Worm (Caenorhabditis elegans) whole organism, late embryonic: ENCODE data around the gene K01A12.3.

Experiments used
- K02D7.2 ChIP-seq: sonication (generic microtip); optimal IDR thresholded peaks from 2 replicates; lab custom pipeline; 2017; ENCODE audit warnings: mild to moderate bottlenecking, missing genetic modification characterization, missing compliant biosample characterization
- K09A11.1 ChIP-seq: sonication (generic microtip); optimal IDR thresholded peaks from 2 replicates; lab custom pipeline; 2017; ENCODE audit warnings: antibody characterized with exemption, mild to moderate bottlenecking, missing genetic modification characterization, missing compliant biosample characterization; ENCODE audit not compliant: insufficient read depth
- ceh-14 ChIP-seq: sonication (generic microtip); optimal IDR thresholded peaks from 2 replicates; lab custom pipeline; 2016; ENCODE audit warnings: missing genotype, missing genetic modification characterization, missing compliant biosample characterization
- ceh-18 ChIP-seq: sonication (generic microtip); optimal IDR thresholded peaks from 2 replicates; lab custom pipeline; 2016; ENCODE audit warnings: missing genetic modification characterization, missing compliant biosample characterization
- ceh-19 ChIP-seq: fragments of 200-800 bp; sonication (Bioruptor generic); optimal IDR thresholded peaks from 2 replicates; lab custom pipeline; 2018; ENCODE audit warnings: mild to moderate bottlenecking, missing genetic modification characterization, missing compliant biosample characterization
- ceh-22 ChIP-seq: sonication (generic microtip); optimal IDR thresholded peaks from 2 replicates; lab custom pipeline; 2017; ENCODE audit warnings: missing biosample characterization, missing genetic modification characterization
- ceh-31 ChIP-seq: sonication (generic microtip); optimal IDR thresholded peaks from 2 replicates; lab custom pipeline; 2016; ENCODE audit warnings: missing genetic modification characterization, missing compliant biosample characterization
- ceh-34 ChIP-seq: sonication (generic microtip); optimal IDR thresholded peaks from 2 replicates; lab custom pipeline; 2016; ENCODE audit warnings: mild to moderate bottlenecking, missing genetic modification characterization, missing compliant biosample characterization
- ceh-48 ChIP-seq: sonication (generic microtip); optimal IDR thresholded peaks from 2 replicates; lab custom pipeline; 2016; ENCODE audit warnings: missing genetic modification characterization, inconsistent platforms, missing compliant biosample characterization
- ceh-6 ChIP-seq: fragments of 200-800 bp; sonication (Bioruptor generic); optimal IDR thresholded peaks from 2 replicates; lab custom pipeline; 2018; ENCODE audit warnings: mild to moderate bottlenecking, missing genetic modification characterization, missing compliant biosample characterization
- che-1 ChIP-seq: sonication (generic microtip); optimal IDR thresholded peaks from 2 replicates; lab custom pipeline; 2016; ENCODE audit warnings: mild to moderate bottlenecking, missing genetic modification characterization, missing compliant biosample characterization
- dve-1 ChIP-seq: sonication (generic microtip); optimal IDR thresholded peaks from 2 replicates; lab custom pipeline; 2017; ENCODE audit warnings: antibody characterized with exemption, mild to moderate bottlenecking, missing genetic modification characterization, missing compliant biosample characterization
- eyg-1 ChIP-seq: sonication (generic microtip); optimal IDR thresholded peaks from 2 replicates; lab custom pipeline; 2016; ENCODE audit warnings: missing genotype, missing genetic modification characterization, missing compliant biosample characterization
- hlh-13 ChIP-seq: fragments of 200-800 bp; sonication (Bioruptor generic); optimal IDR thresholded peaks from 2 replicates; lab custom pipeline; 2018; ENCODE audit warnings: mild to moderate bottlenecking, missing genetic modification characterization, missing compliant biosample characterization
- hlh-30 ChIP-seq: sonication (generic microtip); optimal IDR thresholded peaks from 2 replicates; lab custom pipeline; 2017; ENCODE audit warnings: antibody characterized with exemption, missing genetic modification characterization, missing compliant biosample characterization; ENCODE audit not compliant: insufficient read depth
- hlh-6 ChIP-seq: sonication (generic microtip); optimal IDR thresholded peaks from 2 replicates; lab custom pipeline; 2016; ENCODE audit warnings: missing genotype, missing genetic modification characterization, missing compliant biosample characterization
- madf-2 ChIP-seq: sonication (generic microtip); optimal IDR thresholded peaks from 2 replicates; lab custom pipeline; 2017; ENCODE audit warnings: missing genetic modification characterization, missing compliant biosample characterization
- nfya-1 ChIP-seq: sonication (generic microtip); optimal IDR thresholded peaks from 2 replicates; lab custom pipeline; 2017; ENCODE audit warnings: missing genetic modification characterization, mild to moderate bottlenecking, missing compliant biosample characterization, antibody characterized with exemption, moderate library complexity
- nhr-232 ChIP-seq: sonication (generic microtip); optimal IDR thresholded peaks from 2 replicates; lab custom pipeline; 2016; ENCODE audit warnings: missing genetic modification characterization, missing compliant biosample characterization
- npax-4 ChIP-seq: sonication (generic microtip); optimal IDR thresholded peaks from 2 replicates; lab custom pipeline; 2016; ENCODE audit warnings: missing genetic modification characterization, missing compliant biosample characterization
- pat-9 ChIP-seq: fragments of 200-800 bp; sonication (Bioruptor generic); optimal IDR thresholded peaks from 2 replicates; lab custom pipeline; 2018; ENCODE audit warnings: mild to moderate bottlenecking, missing genetic modification characterization, moderate library complexity, missing compliant biosample characterization
- pha-2 ChIP-seq: sonication (generic microtip); optimal IDR thresholded peaks from 2 replicates; lab custom pipeline; 2017; ENCODE audit warnings: mild to moderate bottlenecking, missing genetic modification characterization, missing compliant biosample characterization
- pros-1 ChIP-seq: fragments of 150-350 bp; optimal IDR thresholded peaks from 2 replicates; lab custom pipeline; 2014; ENCODE audit warnings: missing biosample characterization, missing genetic modification reagents, missing genetic modification characterization
- ref-2 ChIP-seq: sonication (generic microtip); optimal IDR thresholded peaks from 2 replicates; lab custom pipeline; 2016; ENCODE audit warnings: missing genetic modification characterization, missing compliant biosample characterization
- sdc-2 ChIP-seq: sonication (generic microtip); optimal IDR thresholded peaks from 2 replicates; lab custom pipeline; 2016; ENCODE audit warnings: missing genotype, missing genetic modification characterization, missing compliant biosample characterization
- sox-2 ChIP-seq: fragments of 200-800 bp; sonication (Bioruptor generic); IDR thresholded peaks from 2 replicates; pipeline ENCODE4 v1.3.6; 2022; ENCODE audit warnings: missing genetic modification reagents, missing genetic modification characterization, missing compliant biosample characterization
- syd-9 ChIP-seq: sonication (generic microtip); optimal IDR thresholded peaks from 2 replicates; lab custom pipeline; 2016; ENCODE audit warnings: mild to moderate bottlenecking, missing genetic modification characterization, moderate library complexity, missing compliant biosample characterization
- tbx-7 ChIP-seq: sonication (generic microtip); optimal IDR thresholded peaks from 2 replicates; lab custom pipeline; 2016; ENCODE audit warnings: missing genotype, missing genetic modification characterization, missing compliant biosample characterization
- ttx-3 ChIP-seq: sonication (generic microtip); optimal IDR thresholded peaks from 2 replicates; lab custom pipeline; 2016; ENCODE audit warnings: missing genetic modification reagents, missing genetic modification characterization, missing compliant biosample characterization
- unc-3 ChIP-seq, 2 experiments: fragments of 200-800 bp in 1 of 2; sonication (Bioruptor generic) in 1 of 2; sonication (generic microtip) in 1 of 2; conservative IDR thresholded peaks in 1 of 2; optimal IDR thresholded peaks in 1 of 2; 2 replicates each; pipeline versions ENCODE4 v1.3.6 to Lab custom; 2016 to 2022; ENCODE audit warnings: missing compliant biosample characterization in 2 of 2, missing genetic modification characterization in 2 of 2, missing genetic modification reagents in 1 of 2
- unc-42 ChIP-seq: sonication (generic microtip); optimal IDR thresholded peaks from 2 replicates; lab custom pipeline; 2016; ENCODE audit warnings: missing genotype, missing genetic modification characterization, missing compliant biosample characterization
- unc-86 ChIP-seq: sonication (generic microtip); optimal IDR thresholded peaks from 2 replicates; lab custom pipeline; 2016; ENCODE audit warnings: missing genetic modification characterization, missing compliant biosample characterization

The K01A12.3 gene

ce11 chrX:8580217-8580616 is 44.8 kb downstream of the K01A12.3 start, which contains the start of gene F18E9.4:
Gene F18E9.4 (plus strand): TSS chrX:8580517.
- TF ChIP-seq syd-9 (tag; lab: Kevin White, UChicago) (no peak), npax-4 (tag; lab: Kevin White, UChicago) (no peak), dve-1 (tag; lab: Kevin White, UChicago) (no peak), pha-2 (tag; lab: Kevin White, UChicago) (no peak), tbx-7 (tag; lab: Kevin White, UChicago) (no peak), ceh-48 (tag; lab: Kevin White, UChicago) (no peak), hlh-30 (tag; lab: Kevin White, UChicago) (no peak), ttx-3 (no peak), ceh-31 (tag; lab: Kevin White, UChicago) (no peak), ceh-6 (GFP tag; lab: Kevin White, UChicago) (no peak), K02D7.2 (tag; lab: Kevin White, UChicago) (no peak), hlh-6 (no peak), K09A11.1 (tag; lab: Kevin White, UChicago) (no peak), sdc-2 (tag; lab: Kevin White, UChicago) (no peak), sox-2 (GFP tag; lab: Robert Waterston, UW) (no peak), pat-9 (tag; lab: Kevin White, UChicago) (no peak), nhr-232 (tag; lab: Kevin White, UChicago) (no peak)
- TF ChIP-seq, all 69 proteins: peak for 0

DNA sequence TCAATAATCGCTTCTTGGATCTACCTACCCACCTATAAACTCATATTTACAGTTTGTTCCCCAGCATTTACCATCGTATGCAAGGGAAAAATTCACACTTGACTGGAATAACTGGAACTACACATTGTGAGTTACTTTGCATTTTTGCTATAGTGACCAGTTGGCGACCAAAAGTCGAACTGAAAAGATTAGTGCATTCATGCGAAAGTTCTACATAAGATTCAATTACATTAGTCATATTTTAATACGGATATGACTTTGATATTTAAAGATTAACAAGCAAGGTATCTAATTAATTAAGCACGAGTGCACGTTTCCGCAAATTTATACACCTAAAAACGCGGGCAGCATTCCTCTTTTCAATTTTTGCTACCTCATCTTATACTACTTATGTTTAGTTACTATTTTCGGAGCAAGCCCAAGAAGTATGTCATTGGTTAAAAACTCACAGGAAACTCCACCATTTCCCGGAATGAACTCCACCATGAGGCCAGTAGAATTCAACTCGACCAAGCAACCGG is 53.9 kb downstream of the K01A12.3 start, which contains the start of gene jmjd-3.1:
Gene jmjd-3.1 (plus strand): TSS at position 51 of the 521 bp plus-strand sequence.
- no peak for TF ChIP-seq ref-2
- no peak for TF ChIP-seq unc-42 (tag; lab: Kevin White, UChicago)
- TF ChIP-seq ceh-19 (GFP tag; lab: Kevin White, UChicago) = no peak
- no peak for TF ChIP-seq nfya-1
- TF ChIP-seq unc-3 (GFP tag; conservative IDR thresholded peaks at IDR 0.05; lab: Robert Waterston, UW) = no peak
- TF ChIP-seq unc-3 (tag; optimal IDR thresholded peaks at IDR 0.05; lab: Kevin White, UChicago) = no peak
- TF ChIP-seq ceh-31 (tag; lab: Kevin White, UChicago) = no peak
- TF ChIP-seq hlh-13 (GFP tag; lab: Kevin White, UChicago) = no peak
- TF ChIP-seq unc-86 (tag; lab: Kevin White, UChicago) = no peak
- no peak for TF ChIP-seq K09A11.1 (tag; lab: Kevin White, UChicago)
- TF ChIP-seq eyg-1 (tag; lab: Kevin White, UChicago) = no peak
- no peak for TF ChIP-seq madf-2
- no peak for TF ChIP-seq hlh-6
- TF ChIP-seq ceh-18 (tag; lab: Kevin White, UChicago) = no peak
- TF ChIP-seq ceh-22 (tag; lab: Kevin White, UChicago) = no peak
- TF ChIP-seq ttx-3 = no peak
- TF ChIP-seq pros-1 (tag; lab: Kevin White, UChicago) = no peak
- no peak for TF ChIP-seq ceh-34 (tag; lab: Kevin White, UChicago)
- no peak for TF ChIP-seq ceh-14 (tag; lab: Kevin White, UChicago)
- TF ChIP-seq che-1 = no peak
- TF ChIP-seq, all 69 proteins: peak for 0
